Worm (Caenorhabditis elegans) whole organism, young adult: ENCODE measurements around the gene C27H5.12.

Experiments
- B0019.2 ChIP-seq: fragments of 200-800 bp; sonication (Bioruptor generic); conservative IDR thresholded peaks from 2 replicates; pipeline ENCODE4 v1.3.6; 2022; ENCODE audit warnings: missing genetic modification reagents, missing genetic modification characterization, missing compliant biosample characterization
- C06A6.2 ChIP-seq: fragments of 200-800 bp; sonication (Bioruptor generic); conservative IDR thresholded peaks from 2 replicates; pipeline ENCODE4 v1.3.6; 2022; ENCODE audit warnings: missing genetic modification characterization, missing compliant biosample characterization
- F22D6.2 ChIP-seq: sonication (generic microtip); optimal IDR thresholded peaks from 2 replicates; lab custom pipeline; 2016; ENCODE audit warnings: mild to moderate bottlenecking, missing genetic modification characterization, missing compliant biosample characterization
- F49E8.2 ChIP-seq: sonication (generic microtip); optimal IDR thresholded peaks from 3 replicates; lab custom pipeline; 2017; ENCODE audit warnings: missing genetic modification characterization, mild to moderate bottlenecking, missing compliant biosample characterization, antibody characterized with exemption, moderate library complexity; ENCODE audit not compliant: insufficient read depth
- K11D2.4 ChIP-seq: fragments of 200-800 bp; sonication (Bioruptor generic); IDR thresholded peaks from 2 replicates; pipeline ENCODE4 v1.3.6; 2022; ENCODE audit warnings: missing genetic modification reagents, missing genetic modification characterization, missing compliant biosample characterization
- T26A5.8 ChIP-seq: sonication (generic microtip); optimal IDR thresholded peaks from 2 replicates; lab custom pipeline; 2016; ENCODE audit warnings: missing genetic modification characterization, missing compliant biosample characterization
- akir-1 ChIP-seq: fragments of 200-800 bp; sonication (Bioruptor generic); optimal IDR thresholded peaks from 2 replicates; lab custom pipeline; 2018; ENCODE audit warnings: mild to moderate bottlenecking, missing genetic modification characterization, moderate library complexity, missing compliant biosample characterization
- attf-3 ChIP-seq: fragments of 200-800 bp; sonication (Bioruptor generic); conservative IDR thresholded peaks from 2 replicates; pipeline ENCODE4 v1.3.6; 2022; ENCODE audit warnings: missing genetic modification reagents, missing genetic modification characterization, missing compliant biosample characterization
- attf-5 ChIP-seq: fragments of 200-800 bp; sonication (Bioruptor generic); optimal IDR thresholded peaks from 2 replicates; lab custom pipeline; 2018; ENCODE audit warnings: mild to moderate bottlenecking, missing genetic modification characterization, missing compliant biosample characterization
- bed-2 ChIP-seq: fragments of 200-800 bp; sonication (Bioruptor generic); IDR thresholded peaks from 2 replicates; pipeline ENCODE4 v1.3.6; 2022; ENCODE audit warnings: missing genetic modification reagents, missing genetic modification characterization, missing compliant biosample characterization
- efl-1 ChIP-seq: fragments of 150-350 bp; optimal IDR thresholded peaks from 2 replicates; lab custom pipeline; 2014; ENCODE audit warnings: missing biosample characterization, missing genetic modification reagents, missing genetic modification characterization
- egl-44 ChIP-seq: fragments of 200-800 bp; sonication (Bioruptor generic); IDR thresholded peaks from 2 replicates; pipeline ENCODE4 v1.3.6; 2022; ENCODE audit warnings: missing genetic modification reagents, missing genetic modification characterization, missing compliant biosample characterization
- gei-17 ChIP-seq: fragments of 200-800 bp; sonication (Bioruptor generic); optimal IDR thresholded peaks from 2 replicates; lab custom pipeline; 2018; ENCODE audit warnings: mild to moderate bottlenecking, missing genetic modification characterization, missing compliant biosample characterization
- him-1 ChIP-seq: sonication (generic microtip); optimal IDR thresholded peaks from 2 replicates; lab custom pipeline; 2016; ENCODE audit warnings: missing genotype, missing genetic modification reagents, missing genetic modification characterization, missing compliant biosample characterization
- hlh-12 ChIP-seq: sonication (generic microtip); optimal IDR thresholded peaks from 2 replicates; lab custom pipeline; 2016; ENCODE audit warnings: missing genetic modification characterization, missing compliant biosample characterization
- hlh-26 ChIP-seq: fragments of 200-800 bp; sonication (Bioruptor generic); conservative IDR thresholded peaks from 2 replicates; pipeline ENCODE4 v1.3.6; 2022; ENCODE audit warnings: missing genetic modification reagents, missing genetic modification characterization, missing compliant biosample characterization
- hmg-1.2 ChIP-seq: fragments of 200-800 bp; sonication (Bioruptor generic); IDR thresholded peaks from 2 replicates; pipeline ENCODE4 v1.3.6; 2022; ENCODE audit warnings: missing genetic modification reagents, missing genetic modification characterization, missing compliant biosample characterization
- let-526 ChIP-seq: fragments of 200-800 bp; sonication (Bioruptor generic); IDR thresholded peaks from 2 replicates; pipeline ENCODE4 v1.3.6; 2022; ENCODE audit warnings: missing genetic modification reagents, missing genetic modification characterization, missing compliant biosample characterization
- let-607 ChIP-seq, 2 experiments: fragments of 200-800 bp in 1 of 2; sonication (Bioruptor generic) in 1 of 2; sonication (generic microtip) in 1 of 2; optimal IDR thresholded peaks; 2 replicates each; lab custom pipeline; 2016 to 2018; ENCODE audit warnings: mild to moderate bottlenecking in 2 of 2, missing compliant biosample characterization in 2 of 2, missing genetic modification characterization in 2 of 2, moderate library complexity in 2 of 2, missing genotype in 1 of 2
- lin-26 ChIP-seq: fragments of 200-800 bp; sonication (Bioruptor generic); IDR thresholded peaks from 2 replicates; pipeline ENCODE4 v1.3.6; 2022; ENCODE audit warnings: missing genetic modification reagents, missing genetic modification characterization, missing compliant biosample characterization
- lin-40 ChIP-seq: sonication (generic microtip); optimal IDR thresholded peaks from 2 replicates; lab custom pipeline; 2016; ENCODE audit warnings: missing genetic modification characterization, mild to moderate bottlenecking, missing compliant biosample characterization, missing genotype, missing genetic modification reagents
- lsy-27 ChIP-seq: sonication (generic microtip); optimal IDR thresholded peaks from 2 replicates; lab custom pipeline; 2017; ENCODE audit warnings: missing genetic modification characterization, mild to moderate bottlenecking, missing compliant biosample characterization, antibody characterized with exemption, missing genotype, borderline replicate concordance; ENCODE audit not compliant: insufficient read depth
- madf-10 ChIP-seq: sonication (generic microtip); optimal IDR thresholded peaks from 2 replicates; lab custom pipeline; 2016; ENCODE audit warnings: mild to moderate bottlenecking, missing genetic modification characterization, missing compliant biosample characterization
- madf-8 ChIP-seq: fragments of 200-800 bp; sonication (Bioruptor generic); conservative IDR thresholded peaks from 2 replicates; pipeline ENCODE4 v1.3.6; 2022; ENCODE audit warnings: missing genetic modification reagents, missing genetic modification characterization, missing compliant biosample characterization
- mel-28 ChIP-seq: sonication (generic microtip); optimal IDR thresholded peaks from 2 replicates; lab custom pipeline; 2016; ENCODE audit warnings: borderline replicate concordance, mild to moderate bottlenecking, missing genetic modification characterization, missing compliant biosample characterization
- nfya-1 ChIP-seq: sonication (generic microtip); optimal IDR thresholded peaks from 2 replicates; lab custom pipeline; 2017; ENCODE audit warnings: antibody characterized with exemption, missing compliant biosample characterization, missing genetic modification characterization, borderline replicate concordance; ENCODE audit not compliant: insufficient read depth
- nfya-2 ChIP-seq: fragments of 200-800 bp; sonication (Bioruptor generic); IDR thresholded peaks from 2 replicates; pipeline ENCODE4 v1.3.6; 2022; ENCODE audit warnings: missing genetic modification reagents, missing genetic modification characterization, missing compliant biosample characterization
- nfyb-1 ChIP-seq: fragments of 200-800 bp; sonication (Bioruptor generic); IDR thresholded peaks from 2 replicates; pipeline ENCODE4 v1.3.6; 2022; ENCODE audit warnings: missing genetic modification reagents, missing genetic modification characterization, missing compliant biosample characterization
- nhr-80 ChIP-seq: sonication (generic microtip); optimal IDR thresholded peaks from 2 replicates; lab custom pipeline; 2016; ENCODE audit warnings: missing genetic modification characterization, missing compliant biosample characterization
- rcor-1 ChIP-seq: fragments of 200-800 bp; sonication (Bioruptor generic); IDR thresholded peaks from 2 replicates; pipeline ENCODE4 v1.3.6; 2022; ENCODE audit warnings: missing genetic modification reagents, missing genetic modification characterization, missing compliant biosample characterization
- repo-1 ChIP-seq: sonication (generic microtip); optimal IDR thresholded peaks from 2 replicates; lab custom pipeline; 2017; ENCODE audit warnings: mild to moderate bottlenecking, missing genetic modification characterization, missing compliant biosample characterization
- sdz-38 ChIP-seq: sonication (generic microtip); optimal IDR thresholded peaks from 2 replicates; lab custom pipeline; 2016; ENCODE audit warnings: missing genotype, missing genetic modification characterization, missing compliant biosample characterization
- snpc-4 ChIP-seq, 5 experiments: fragments of 150-350 bp in 1 of 5; sonication (generic microtip) in 4 of 5; optimal IDR thresholded peaks; 2 replicates each; lab custom pipeline; 2014 to 2018; ENCODE audit warnings: missing genetic modification characterization in 5 of 5, missing biosample characterization in 3 of 5, antibody characterized with exemption in 2 of 5, mild to moderate bottlenecking in 2 of 5, missing compliant biosample characterization in 2 of 5, missing genotype in 2 of 5, moderate library complexity in 2 of 5, missing genetic modification reagents in 1 of 5
- sptf-2 ChIP-seq: fragments of 200-800 bp; sonication (Bioruptor generic); optimal IDR thresholded peaks from 2 replicates; lab custom pipeline; 2018; ENCODE audit warnings: mild to moderate bottlenecking, missing genetic modification characterization, missing compliant biosample characterization
- xnd-1 ChIP-seq: sonication (generic microtip); optimal IDR thresholded peaks from 2 replicates; lab custom pipeline; 2016; ENCODE audit warnings: missing genotype, missing genetic modification reagents, missing genetic modification characterization, missing compliant biosample characterization
- zim-3 ChIP-seq: sonication (generic microtip); optimal IDR thresholded peaks from 2 replicates; lab custom pipeline; 2017; ENCODE audit warnings: mild to moderate bottlenecking, missing genetic modification characterization, moderate library complexity, missing compliant biosample characterization
- ztf-18 ChIP-seq: sonication (generic microtip); optimal IDR thresholded peaks from 2 replicates; lab custom pipeline; 2016; ENCODE audit warnings: missing genotype, mild to moderate bottlenecking, missing genetic modification characterization, missing compliant biosample characterization
- ztf-6 ChIP-seq: fragments of 200-800 bp; sonication (Bioruptor generic); IDR thresholded peaks from 2 replicates; pipeline ENCODE4 v1.3.6; 2022; ENCODE audit warnings: missing genetic modification reagents, missing genetic modification characterization, missing compliant biosample characterization

Gene C27H5.12

DNA sequence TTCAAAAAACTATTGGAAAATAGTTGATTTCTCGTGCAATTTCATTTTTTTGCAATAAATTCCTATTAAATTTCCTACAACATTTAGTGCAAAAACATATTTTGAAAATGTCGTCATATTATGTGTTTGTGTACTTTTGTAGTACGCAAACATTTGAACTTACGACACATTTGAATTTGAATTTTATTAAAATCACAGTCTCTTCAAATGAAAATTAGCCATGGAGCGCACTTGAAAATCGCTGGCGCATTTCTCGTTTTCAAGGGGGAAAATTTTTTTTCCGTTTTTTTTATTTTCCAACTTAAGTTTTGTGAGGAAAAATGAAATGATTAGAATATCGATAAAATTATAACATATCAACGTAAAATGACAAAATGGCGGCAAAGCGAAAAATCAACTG is 13.9 kb downstream of the C27H5.12 start (continued):
- TF ChIP-seq lsy-27 (no peak), nfyb-1 (GFP tag; lab: Robert Waterston, UW) (no peak), mel-28 (tag; lab: Kevin White, UChicago) (no peak), B0019.2 (peak; percentile 61), F49E8.2 (tag; lab: Kevin White, UChicago) (peak; percentile 70), hlh-26 (GFP tag; lab: Robert Waterston, UW) (no peak), him-1 (tag; lab: Kevin White, UChicago) (peak; percentile 75), attf-5 (GFP tag; lab: Kevin White, UChicago) (peak; percentile 68), efl-1 (GFP tag; lab: Kevin White, UChicago) (peak; percentile 45), nfya-2 (GFP tag; lab: Robert Waterston, UW) (no peak), akir-1 (GFP tag; lab: Kevin White, UChicago) (no peak), hlh-12 (no peak), madf-8 (peak; percentile 70), xnd-1 (tag; lab: Kevin White, UChicago) (peak; percentile 51), T26A5.8 (tag; lab: Kevin White, UChicago) (no peak), attf-3 (GFP tag; lab: Robert Waterston, UW) (peak; percentile 31; the same call in 1 of the 2 replicates), C06A6.2 (no peak), egl-44 (GFP tag; lab: Robert Waterston, UW) (no peak)

DNA sequence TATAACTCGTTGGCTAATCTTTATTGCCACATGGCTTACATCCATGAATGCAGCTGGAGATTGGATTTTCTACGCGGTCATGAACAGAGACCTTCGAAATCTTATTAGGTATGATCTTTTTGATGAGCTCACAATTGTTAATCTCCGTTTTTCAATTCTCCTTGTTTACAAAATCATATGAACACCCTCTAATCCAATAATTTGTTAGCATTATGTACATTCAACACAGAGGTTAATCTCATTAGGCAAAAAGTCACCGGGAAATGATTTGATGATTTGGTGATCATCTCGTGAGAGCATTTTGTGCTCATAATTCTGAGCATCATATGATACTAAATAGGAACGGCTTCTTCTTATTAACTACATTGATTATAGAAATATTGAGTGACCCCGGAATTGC is 15.2 kb downstream of the C27H5.12 start:
- TF ChIP-seq sptf-2 (GFP tag; lab: Kevin White, UChicago) (no peak), rcor-1 (GFP tag; lab: Robert Waterston, UW) (no peak), repo-1 (tag; lab: Kevin White, UChicago) (no peak)

DNA sequence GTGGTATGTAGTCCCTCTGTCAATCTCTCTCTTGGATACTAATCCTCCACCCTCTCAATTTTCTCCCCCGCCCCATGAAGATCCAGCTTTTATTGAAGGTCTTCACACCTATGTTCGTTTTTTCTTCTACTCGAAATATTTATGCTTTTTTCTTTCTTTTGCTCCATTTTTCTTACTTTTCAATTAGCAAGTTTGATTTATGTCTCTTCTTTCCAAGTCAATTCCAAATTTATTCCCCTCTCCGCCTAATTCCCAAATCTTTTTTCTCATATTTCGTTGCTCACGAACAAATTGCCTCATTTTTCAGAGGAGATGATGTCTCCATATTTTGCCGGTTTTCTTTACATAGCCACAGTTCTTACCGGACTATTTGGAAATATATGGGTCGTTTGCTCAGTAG is 17.1 kb downstream of the C27H5.12 start, which contains the start of gene npr-31:
Gene npr-31 (plus strand): TSS at position 301 of the 400 bp plus-strand sequence.
- TF ChIP-seq ztf-18 (tag; lab: Kevin White, UChicago) (no peak), gei-17 (GFP tag; lab: Kevin White, UChicago) (no peak), zim-3 (tag; lab: Kevin White, UChicago) (no peak), let-607 (tag; optimal IDR thresholded peaks at IDR 0.05; lab: Kevin White, UChicago) (no peak), hmg-1.2 (GFP tag; lab: Robert Waterston, UW) (no peak), K11D2.4 (GFP tag; lab: Robert Waterston, UW) (no peak), bed-2 (GFP tag; lab: Robert Waterston, UW) (no peak), lin-26 (GFP tag; lab: Robert Waterston, UW) (no peak), madf-10 (tag; lab: Kevin White, UChicago) (no peak), F22D6.2 (tag; lab: Kevin White, UChicago) (no peak), snpc-4 (GFP tag; optimal IDR thresholded peaks at IDR 0.05; lab: Kevin White, UChicago) (no peak), snpc-4 (tag; optimal IDR thresholded peaks at IDR 0.05; lab: Kevin White, UChicago) (no peak), nfya-1 (tag; lab: Kevin White, UChicago) (no peak), ztf-6 (GFP tag; lab: Robert Waterston, UW) (no peak), attf-3 (GFP tag; lab: Robert Waterston, UW) (no peak), sdz-38 (tag; lab: Kevin White, UChicago) (no peak), nfyb-1 (GFP tag; lab: Robert Waterston, UW) (no peak), nhr-80 (no peak), let-526 (no peak), lin-40 (tag; lab: Kevin White, UChicago) (no peak)
